Worm (Caenorhabditis elegans) whole organism, L1 larva: ENCODE measurements around the gene srx-120.

Experiments used
- blmp-1 ChIP-seq: fragments of 150-350 bp; optimal IDR thresholded peaks from 2 replicates; lab custom pipeline; 2014; ENCODE audit warnings: missing biosample characterization, missing genetic modification characterization
- ceh-63 ChIP-seq: fragments of 200-800 bp; sonication (Bioruptor generic); optimal IDR thresholded peaks from 2 replicates; lab custom pipeline; 2018; ENCODE audit warnings: mild to moderate bottlenecking, missing genetic modification characterization, missing compliant biosample characterization
- ces-1 ChIP-seq: fragments of 150-350 bp; optimal IDR thresholded peaks from 2 replicates; lab custom pipeline; 2014; ENCODE audit warnings: missing biosample characterization, missing genetic modification reagents, missing genetic modification characterization
- egl-13 ChIP-seq: sonication (generic microtip); optimal IDR thresholded peaks from 2 replicates; lab custom pipeline; 2016; ENCODE audit warnings: missing genotype, missing genetic modification reagents, missing genetic modification characterization, missing compliant biosample characterization
- egl-27 ChIP-seq, 2 experiments: fragments of 150-350 bp in 1 of 2; sonication (generic microtip); optimal IDR thresholded peaks; 3 replicates each; lab custom pipeline; 2017 to 2018; ENCODE audit warnings: missing biosample characterization in 2 of 2, missing genetic modification characterization in 2 of 2, missing genetic modification reagents in 2 of 2
- fos-1 ChIP-seq: fragments of 150-350 bp; optimal IDR thresholded peaks from 2 replicates; lab custom pipeline; 2014; ENCODE audit warnings: missing biosample characterization, missing genetic modification characterization
- nhr-11 ChIP-seq: fragments of 150-350 bp; optimal IDR thresholded peaks from 2 replicates; lab custom pipeline; 2014; ENCODE audit warnings: missing biosample characterization, missing genetic modification characterization
- nhr-85 ChIP-seq: sonication (generic microtip); peaks from one replicate; lab custom pipeline; 2016; ENCODE audit warnings: missing genetic modification characterization, inconsistent platforms, missing compliant biosample characterization
- pag-3 ChIP-seq: sonication (generic microtip); optimal IDR thresholded peaks from 2 replicates; lab custom pipeline; 2017; ENCODE audit warnings: missing genetic modification characterization, mild to moderate bottlenecking, missing compliant biosample characterization, antibody characterized with exemption, borderline replicate concordance; ENCODE audit not compliant: insufficient read depth
- pqm-1 ChIP-seq: sonication (generic microtip); optimal IDR thresholded peaks from 3 replicates; lab custom pipeline; 2017; ENCODE audit warnings: missing biosample characterization, missing genetic modification characterization
- snpc-4 ChIP-seq: fragments of 150-350 bp; optimal IDR thresholded peaks from 2 replicates; lab custom pipeline; 2014; ENCODE audit warnings: missing biosample characterization, missing genetic modification characterization
- unc-62 ChIP-seq: fragments of 150-350 bp; optimal IDR thresholded peaks from 2 replicates; lab custom pipeline; 2014; ENCODE audit warnings: missing biosample characterization, missing genetic modification reagents, missing genetic modification characterization
- unc-98 ChIP-seq: fragments of 200-800 bp; sonication (Bioruptor generic); IDR thresholded peaks from 2 replicates; pipeline ENCODE4 v1.3.6; 2022; ENCODE audit warnings: missing genetic modification characterization, missing compliant biosample characterization

- TF ChIP-seq nhr-11 (no peak), egl-27 (tag; optimal IDR thresholded peaks at IDR 0.05; lab: Kevin White, UChicago) (no peak), unc-62 (GFP tag; lab: Kevin White, UChicago) (no peak), pag-3 (tag; lab: Kevin White, UChicago) (no peak), ces-1 (GFP tag; lab: Kevin White, UChicago) (no peak), ceh-63 (GFP tag; lab: Kevin White, UChicago) (no peak), blmp-1 (no peak), fos-1 (no peak), unc-98 (GFP tag; lab: Robert Waterston, UW) (no peak), egl-13 (tag; lab: Kevin White, UChicago) (no peak), nhr-85 (tag; lab: Kevin White, UChicago) (no peak), snpc-4 (tag; lab: Kevin White, UChicago) (no peak), pqm-1 (tag; lab: Kevin White, UChicago) (no peak)
These were observed 42.5 kb downstream of the srx-120 start, which contains the start of gene Y38E10A.2 for ce11 chrII:12573541-12573940.
